Worm (Caenorhabditis elegans) whole organism, early embryonic: ENCODE data around the gene W08G11.3.

Experiments used
- B0310.2 ChIP-seq: sonication (generic microtip); optimal IDR thresholded peaks from 2 replicates; lab custom pipeline; 2016; ENCODE audit warnings: mild to moderate bottlenecking, missing genetic modification characterization, missing compliant biosample characterization
- ama-1 ChIP-seq: fragments of 150-350 bp; optimal IDR thresholded peaks from 2 replicates; lab custom pipeline; 2014
- ceh-13 ChIP-seq: fragments of 200-800 bp; sonication (Bioruptor generic); optimal IDR thresholded peaks from 2 replicates; lab custom pipeline; 2018; ENCODE audit warnings: mild to moderate bottlenecking, missing genetic modification characterization, missing compliant biosample characterization
- ceh-36 ChIP-seq: sonication (generic microtip); optimal IDR thresholded peaks from 2 replicates; lab custom pipeline; 2016; ENCODE audit warnings: missing genetic modification characterization, inconsistent platforms, missing compliant biosample characterization
- ets-7 ChIP-seq: sonication (generic microtip); optimal IDR thresholded peaks from 2 replicates; lab custom pipeline; 2016; ENCODE audit warnings: missing genotype, missing genetic modification characterization, missing compliant biosample characterization
- flt-1 ChIP-seq: fragments of 200-800 bp; sonication (Bioruptor generic); IDR thresholded peaks from 2 replicates; pipeline ENCODE4 v1.3.6; 2022; ENCODE audit warnings: missing genetic modification characterization, missing compliant biosample characterization
- hmg-4 ChIP-seq: fragments of 200-800 bp; sonication (Bioruptor generic); optimal IDR thresholded peaks from 2 replicates; lab custom pipeline; 2018; ENCODE audit warnings: mild to moderate bottlenecking, missing genetic modification characterization, missing compliant biosample characterization
- hnd-1 ChIP-seq: sonication (generic microtip); optimal IDR thresholded peaks from 2 replicates; lab custom pipeline; 2016; ENCODE audit warnings: missing genetic modification characterization, missing compliant biosample characterization
- scrt-1 ChIP-seq: fragments of 200-800 bp; sonication (Bioruptor generic); IDR thresholded peaks from 2 replicates; pipeline ENCODE4 v1.3.6; 2022; ENCODE audit warnings: missing genetic modification characterization, missing compliant biosample characterization
- sea-1 ChIP-seq: fragments of 200-800 bp; sonication (Bioruptor generic); conservative IDR thresholded peaks from 2 replicates; pipeline ENCODE4 v1.3.6; 2022; ENCODE audit warnings: missing genetic modification characterization, missing compliant biosample characterization
- tbx-11 ChIP-seq: fragments of 200-800 bp; sonication (Bioruptor generic); IDR thresholded peaks from 2 replicates; pipeline ENCODE4 v1.3.6; 2022; ENCODE audit warnings: missing genetic modification characterization, missing compliant biosample characterization
- tra-4 ChIP-seq: sonication (generic microtip); optimal IDR thresholded peaks from 2 replicates; lab custom pipeline; 2017; ENCODE audit warnings: missing genetic modification characterization, missing compliant biosample characterization

- TF ChIP-seq tbx-11 (GFP tag; lab: Robert Waterston, UW) (no peak), ama-1 (lab: Kevin White, UChicago) (no peak), B0310.2 (tag; lab: Kevin White, UChicago) (no peak), tra-4 (tag; lab: Kevin White, UChicago) (no peak), hmg-4 (GFP tag; lab: Kevin White, UChicago) (no peak), ceh-36 (no peak), flt-1 (GFP tag; lab: Robert Waterston, UW) (no peak), ceh-13 (GFP tag; lab: Kevin White, UChicago) (no peak), sea-1 (GFP tag; lab: Robert Waterston, UW) (no peak), scrt-1 (GFP tag; lab: Robert Waterston, UW) (no peak), ets-7 (tag; lab: Kevin White, UChicago) (no peak), hnd-1 (tag; lab: Kevin White, UChicago) (no peak)
Observed at ce11 chrV:16374676-16375075, 7.2 kb downstream of the W08G11.3 start, which contains the start of gene srv-34.
